Worm (Caenorhabditis elegans): ENCODE results near the gene pqn-87.

DNA sequence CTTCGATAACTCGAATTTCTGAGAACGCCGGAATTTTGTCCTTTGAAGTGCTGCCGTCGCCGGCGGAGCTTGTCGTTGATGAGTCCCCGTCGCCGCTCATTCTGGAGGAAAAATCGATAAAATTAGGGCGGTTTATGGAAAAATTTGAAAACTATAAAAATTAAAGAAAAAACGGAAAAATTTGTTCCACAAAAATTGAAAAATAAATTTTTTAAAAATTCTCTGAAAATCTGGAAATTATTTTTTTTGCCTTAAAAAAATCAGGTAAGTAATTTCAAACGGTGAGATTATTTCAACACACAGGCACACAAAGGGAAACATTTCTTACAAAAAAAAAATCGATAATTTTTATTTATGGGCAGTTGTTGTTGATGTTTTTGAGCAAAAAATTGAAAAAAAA is 31.6 kb upstream of the pqn-87 start, which contains the start of gene parn-2:
- no peak for TF ChIP-seq F13H6.1 (tag; optimal IDR thresholded peaks at IDR 0.05)
- no peak for TF ChIP-seq alr-1 (tag; optimal IDR thresholded peaks at IDR 0.05)
- TF ChIP-seq unc-39 (tag; optimal IDR thresholded peaks at IDR 0.05), result no peak
- TF ChIP-seq skn-1 (tag; optimal IDR thresholded peaks at IDR 0.05), result no peak
- TF ChIP-seq nhr-237 (tag; optimal IDR thresholded peaks at IDR 0.05), result no peak
- TF ChIP-seq zag-1 (tag; optimal IDR thresholded peaks at IDR 0.05), result no peak
- no peak for TF ChIP-seq nhr-12 (tag; optimal IDR thresholded peaks at IDR 0.05)
- TF ChIP-seq unc-62 (GFP tag; optimal IDR thresholded peaks at IDR 0.05), result no peak
- no peak for TF ChIP-seq lin-39 (tag; optimal IDR thresholded peaks at IDR 0.05)
- TF ChIP-seq aly-2 (tag; optimal IDR thresholded peaks at IDR 0.05), result no peak
- no peak for TF ChIP-seq nhr-77 (tag; optimal IDR thresholded peaks at IDR 0.05)
- TF ChIP-seq ama-1 (optimal IDR thresholded peaks at IDR 0.05), result no peak
